Fruit fly (Drosophila melanogaster): ENCODE measurements around the gene CG2930.

The CG2930 gene

dm6 chrX:3838648-3839047 is 30.1 kb upstream of the CG2930 start (continued):
- TF ChIP-seq CG5180 (GFP tag; optimal IDR thresholded peaks at IDR 0.05) (peak; percentile 77), lilli (GFP tag; optimal IDR thresholded peaks at IDR 0.05) (peak; percentile 85), tx (GFP tag; optimal IDR thresholded peaks at IDR 0.05) (peak; percentile 73), CG43689 (GFP tag; IDR thresholded peaks at IDR 0.05) (no peak), CG4854 (GFP tag; optimal IDR thresholded peaks at IDR 0.05) (peak; percentile 58), Hr51 (GFP tag; optimal IDR thresholded peaks at IDR 0.05) (peak; percentile 70 to 87), lmd (GFP tag; IDR thresholded peaks at IDR 0.05) (peak; percentile 81), gem (tag; optimal IDR thresholded peaks at IDR 0.05) (peak; percentile 89), CG13123 (GFP tag; optimal IDR thresholded peaks at IDR 0.05) (peak; percentile 48), fru (optimal IDR thresholded peaks at IDR 0.05) (no peak), abd-A (tag; optimal IDR thresholded peaks at IDR 0.05) (peak; percentile 87), CG9932 (GFP tag; IDR thresholded peaks at IDR 0.05) (peak; percentile 88), CG6254 (GFP tag; optimal IDR thresholded peaks at IDR 0.05) (peak; percentile 48), CG14441 (GFP tag; IDR thresholded peaks at IDR 0.05) (peak; percentile 81), Hmr (GFP tag; optimal IDR thresholded peaks at IDR 0.05) (peak; percentile 67), btn (GFP tag; optimal IDR thresholded peaks at IDR 0.05) (peak; percentile 64), lola (GFP tag; optimal IDR thresholded peaks at IDR 0.05) (peak in 1 of 3 experiments; percentile 67), BtbVII (GFP tag; optimal IDR thresholded peaks at IDR 0.05) (peak; percentile 72), CG2116 (GFP tag; optimal IDR thresholded peaks at IDR 0.05) (no peak), Med (GFP tag) (peak; percentile 95), CG6654 (GFP tag; optimal IDR thresholded peaks at IDR 0.05) (peak; percentile 17), CG6813 (GFP tag; optimal IDR thresholded peaks at IDR 0.05) (peak; percentile 80), CG4404 (GFP tag; IDR thresholded peaks at IDR 0.05) (peak; percentile 62), exex (tag; optimal IDR thresholded peaks at IDR 0.05) (peak; percentile 22), CG1603 (tag; optimal IDR thresholded peaks at IDR 0.05) (peak; percentile 80), CG17829 (tag; optimal IDR thresholded peaks at IDR 0.05) (peak; percentile 69), CG12219 (GFP tag; optimal IDR thresholded peaks at IDR 0.05) (peak; percentile 82), ems (GFP tag; optimal IDR thresholded peaks at IDR 0.05) (peak; percentile 65), C15 (GFP tag; IDR thresholded peaks at IDR 0.05) (no peak), grau (tag; optimal IDR thresholded peaks at IDR 0.05) (peak; percentile 77), fu2 (GFP tag; optimal IDR thresholded peaks at IDR 0.05) (peak; percentile 67), Awh (GFP tag; IDR thresholded peaks at IDR 0.05) (peak; percentile 81), CG31388 (GFP tag; optimal IDR thresholded peaks at IDR 0.05) (no peak), Dp (GFP tag; optimal IDR thresholded peaks at IDR 0.05) (no peak), bigmax (GFP tag; optimal IDR thresholded peaks at IDR 0.05) (no peak), CG17612 (GFP tag; IDR thresholded peaks at IDR 0.05) (peak; percentile 40; the same call in 1 of the 2 replicates), Six4 (GFP tag; optimal IDR thresholded peaks at IDR 0.05) (peak; percentile 61), CG17568 (GFP tag; optimal IDR thresholded peaks at IDR 0.05) (peak; percentile 73), CG4282 (GFP tag; optimal IDR thresholded peaks at IDR 0.05) (peak; percentile 35), CG11560 (tag; IDR thresholded peaks at IDR 0.05) (no peak), CG13624 (GFP tag; optimal IDR thresholded peaks at IDR 0.05) (peak; percentile 77), CG17186 (GFP tag; optimal IDR thresholded peaks at IDR 0.05) (no peak), sc (optimal IDR thresholded peaks at IDR 0.05) (no peak), sc (GFP tag; optimal IDR thresholded peaks at IDR 0.05) (peak; percentile 51), Drgx (GFP tag; IDR thresholded peaks at IDR 0.05) (peak; percentile 71), Dip3 (GFP tag; optimal IDR thresholded peaks at IDR 0.05) (peak; percentile 74), Camta (GFP tag; optimal IDR thresholded peaks at IDR 0.05) (peak; percentile 58), cad (GFP tag; optimal IDR thresholded peaks at IDR 0.05) (no peak), klu (GFP tag; IDR thresholded peaks at IDR 0.05) (peak; percentile 49; the same call in 1 of the 2 replicates), CG11695 (GFP tag; IDR thresholded peaks at IDR 0.05) (peak; percentile 79), CG2678 (tag; optimal IDR thresholded peaks at IDR 0.05) (peak; percentile 88)

Data from whole organism, embryonic.